Worm (Caenorhabditis elegans) whole organism, late embryonic: ENCODE measurements around the gene far-8.

Experiments
- C38D4.7 ChIP-seq: fragments of 200-800 bp; sonication (Bioruptor generic); optimal IDR thresholded peaks from 2 replicates; lab custom pipeline; 2018; ENCODE audit warnings: mild to moderate bottlenecking, missing genetic modification characterization, moderate library complexity, missing compliant biosample characterization
- T23F11.4 ChIP-seq: fragments of 200-800 bp; sonication (Bioruptor generic); optimal IDR thresholded peaks from 2 replicates; lab custom pipeline; 2018; ENCODE audit warnings: mild to moderate bottlenecking, missing genetic modification characterization, missing compliant biosample characterization
- ahr-1 ChIP-seq: sonication (generic microtip); optimal IDR thresholded peaks from 2 replicates; lab custom pipeline; 2016; ENCODE audit warnings: missing genetic modification characterization, missing compliant biosample characterization
- ama-1 ChIP-seq: fragments of 150-350 bp; optimal IDR thresholded peaks from 2 replicates; lab custom pipeline; 2014
- ceh-14 ChIP-seq: sonication (generic microtip); optimal IDR thresholded peaks from 2 replicates; lab custom pipeline; 2016; ENCODE audit warnings: missing genotype, missing genetic modification characterization, missing compliant biosample characterization
- ceh-18 ChIP-seq: sonication (generic microtip); optimal IDR thresholded peaks from 2 replicates; lab custom pipeline; 2016; ENCODE audit warnings: missing genetic modification characterization, missing compliant biosample characterization
- ceh-19 ChIP-seq: fragments of 200-800 bp; sonication (Bioruptor generic); optimal IDR thresholded peaks from 2 replicates; lab custom pipeline; 2018; ENCODE audit warnings: mild to moderate bottlenecking, missing genetic modification characterization, missing compliant biosample characterization
- ceh-2 ChIP-seq: sonication (generic microtip); optimal IDR thresholded peaks from 2 replicates; lab custom pipeline; 2016; ENCODE audit warnings: missing genotype, missing genetic modification characterization, missing compliant biosample characterization
- ceh-22 ChIP-seq: sonication (generic microtip); optimal IDR thresholded peaks from 2 replicates; lab custom pipeline; 2017; ENCODE audit warnings: missing biosample characterization, missing genetic modification characterization
- ceh-24 ChIP-seq: sonication (generic microtip); optimal IDR thresholded peaks from 2 replicates; lab custom pipeline; 2016; ENCODE audit warnings: mild to moderate bottlenecking, missing genetic modification characterization, missing compliant biosample characterization
- ceh-30 ChIP-seq: fragments of 150-350 bp; optimal IDR thresholded peaks from 2 replicates; lab custom pipeline; 2014; ENCODE audit warnings: missing biosample characterization, missing genetic modification characterization
- ceh-34 ChIP-seq: sonication (generic microtip); optimal IDR thresholded peaks from 2 replicates; lab custom pipeline; 2016; ENCODE audit warnings: mild to moderate bottlenecking, missing genetic modification characterization, missing compliant biosample characterization
- ceh-45 ChIP-seq: fragments of 200-800 bp; sonication (Bioruptor generic); IDR thresholded peaks from 2 replicates; pipeline ENCODE4 v1.3.6; 2022; ENCODE audit warnings: missing genetic modification reagents, missing genetic modification characterization, missing compliant biosample characterization
- ceh-48 ChIP-seq: sonication (generic microtip); optimal IDR thresholded peaks from 2 replicates; lab custom pipeline; 2016; ENCODE audit warnings: missing genetic modification characterization, inconsistent platforms, missing compliant biosample characterization
- ceh-9 ChIP-seq: sonication (generic microtip); optimal IDR thresholded peaks from 2 replicates; lab custom pipeline; 2016; ENCODE audit warnings: mild to moderate bottlenecking, missing genetic modification characterization, inconsistent platforms, missing compliant biosample characterization
- che-1 ChIP-seq: sonication (generic microtip); optimal IDR thresholded peaks from 2 replicates; lab custom pipeline; 2016; ENCODE audit warnings: mild to moderate bottlenecking, missing genetic modification characterization, missing compliant biosample characterization
- dmd-4 ChIP-seq: sonication (generic microtip); optimal IDR thresholded peaks from 2 replicates; lab custom pipeline; 2016; ENCODE audit warnings: borderline replicate concordance, missing genetic modification characterization, missing compliant biosample characterization
- elt-2 ChIP-seq: sonication (generic microtip); optimal IDR thresholded peaks from 2 replicates; lab custom pipeline; 2016; ENCODE audit warnings: missing genetic modification reagents, missing genetic modification characterization, missing compliant biosample characterization
- elt-4 ChIP-seq: sonication (generic microtip); optimal IDR thresholded peaks from 2 replicates; lab custom pipeline; 2016; ENCODE audit warnings: missing genetic modification characterization, missing compliant biosample characterization
- ets-4 ChIP-seq: sonication (generic microtip); optimal IDR thresholded peaks from 2 replicates; lab custom pipeline; 2016; ENCODE audit warnings: missing genetic modification characterization, missing compliant biosample characterization
- eyg-1 ChIP-seq: sonication (generic microtip); optimal IDR thresholded peaks from 2 replicates; lab custom pipeline; 2016; ENCODE audit warnings: missing genotype, missing genetic modification characterization, missing compliant biosample characterization
- fax-1 ChIP-seq: sonication (generic microtip); optimal IDR thresholded peaks from 2 replicates; lab custom pipeline; 2016; ENCODE audit warnings: missing genotype, missing genetic modification characterization, missing compliant biosample characterization
- fkh-6 ChIP-seq: sonication (generic microtip); optimal IDR thresholded peaks from 2 replicates; lab custom pipeline; 2016; ENCODE audit warnings: missing genetic modification characterization, missing compliant biosample characterization
- hlh-13 ChIP-seq: fragments of 200-800 bp; sonication (Bioruptor generic); optimal IDR thresholded peaks from 2 replicates; lab custom pipeline; 2018; ENCODE audit warnings: mild to moderate bottlenecking, missing genetic modification characterization, missing compliant biosample characterization
- lin-11 ChIP-seq: fragments of 200-800 bp; sonication (Bioruptor generic); optimal IDR thresholded peaks from 2 replicates; lab custom pipeline; 2018; ENCODE audit warnings: mild to moderate bottlenecking, missing genetic modification characterization, missing compliant biosample characterization
- madf-2 ChIP-seq: sonication (generic microtip); optimal IDR thresholded peaks from 2 replicates; lab custom pipeline; 2017; ENCODE audit warnings: missing genetic modification characterization, missing compliant biosample characterization
- mec-3 ChIP-seq: sonication (generic microtip); optimal IDR thresholded peaks from 2 replicates; lab custom pipeline; 2016; ENCODE audit warnings: borderline replicate concordance, missing genetic modification characterization, missing compliant biosample characterization
- nfya-1 ChIP-seq: sonication (generic microtip); optimal IDR thresholded peaks from 2 replicates; lab custom pipeline; 2017; ENCODE audit warnings: missing genetic modification characterization, mild to moderate bottlenecking, missing compliant biosample characterization, antibody characterized with exemption, moderate library complexity
- nhr-11 ChIP-seq: fragments of 150-350 bp; optimal IDR thresholded peaks from 2 replicates; lab custom pipeline; 2014; ENCODE audit warnings: missing biosample characterization, missing genetic modification characterization
- odd-2 ChIP-seq: sonication (generic microtip); optimal IDR thresholded peaks from 2 replicates; lab custom pipeline; 2017; ENCODE audit warnings: antibody characterized with exemption, mild to moderate bottlenecking, missing genetic modification characterization, missing compliant biosample characterization
- pha-4 ChIP-seq: fragments of 150-350 bp; optimal IDR thresholded peaks from 2 replicates; lab custom pipeline; 2018; ENCODE audit warnings: missing biosample characterization, missing genetic modification reagents, missing genetic modification characterization
- pqm-1 ChIP-seq: sonication (generic microtip); optimal IDR thresholded peaks from 2 replicates; lab custom pipeline; 2016; ENCODE audit warnings: missing genetic modification characterization, missing compliant biosample characterization
- pros-1 ChIP-seq: fragments of 150-350 bp; optimal IDR thresholded peaks from 2 replicates; lab custom pipeline; 2014; ENCODE audit warnings: missing biosample characterization, missing genetic modification reagents, missing genetic modification characterization
- sox-2 ChIP-seq: fragments of 200-800 bp; sonication (Bioruptor generic); IDR thresholded peaks from 2 replicates; pipeline ENCODE4 v1.3.6; 2022; ENCODE audit warnings: missing genetic modification reagents, missing genetic modification characterization, missing compliant biosample characterization
- sox-4 ChIP-seq: sonication (generic microtip); optimal IDR thresholded peaks from 2 replicates; lab custom pipeline; 2017; ENCODE audit warnings: mild to moderate bottlenecking, missing genetic modification characterization, inconsistent platforms, missing compliant biosample characterization
- syd-9 ChIP-seq: sonication (generic microtip); optimal IDR thresholded peaks from 2 replicates; lab custom pipeline; 2016; ENCODE audit warnings: mild to moderate bottlenecking, missing genetic modification characterization, moderate library complexity, missing compliant biosample characterization
- tbx-2 ChIP-seq: sonication (generic microtip); optimal IDR thresholded peaks from 2 replicates; lab custom pipeline; 2016; ENCODE audit warnings: missing genetic modification characterization, missing compliant biosample characterization
- tbx-7 ChIP-seq: sonication (generic microtip); optimal IDR thresholded peaks from 2 replicates; lab custom pipeline; 2016; ENCODE audit warnings: missing genotype, missing genetic modification characterization, missing compliant biosample characterization
- unc-3 ChIP-seq, 2 experiments: fragments of 200-800 bp in 1 of 2; sonication (Bioruptor generic) in 1 of 2; sonication (generic microtip) in 1 of 2; conservative IDR thresholded peaks in 1 of 2; optimal IDR thresholded peaks in 1 of 2; 2 replicates each; pipeline versions ENCODE4 v1.3.6 to Lab custom; 2016 to 2022; ENCODE audit warnings: missing compliant biosample characterization in 2 of 2, missing genetic modification characterization in 2 of 2, missing genetic modification reagents in 1 of 2
- unc-55 ChIP-seq: sonication (generic microtip); optimal IDR thresholded peaks from 2 replicates; lab custom pipeline; 2017; ENCODE audit warnings: missing biosample characterization, missing genetic modification reagents, missing genetic modification characterization
- zip-5 ChIP-seq: sonication (generic microtip); optimal IDR thresholded peaks from 2 replicates; lab custom pipeline; 2016; ENCODE audit warnings: missing genetic modification characterization, missing compliant biosample characterization

Gene far-8

DNA sequence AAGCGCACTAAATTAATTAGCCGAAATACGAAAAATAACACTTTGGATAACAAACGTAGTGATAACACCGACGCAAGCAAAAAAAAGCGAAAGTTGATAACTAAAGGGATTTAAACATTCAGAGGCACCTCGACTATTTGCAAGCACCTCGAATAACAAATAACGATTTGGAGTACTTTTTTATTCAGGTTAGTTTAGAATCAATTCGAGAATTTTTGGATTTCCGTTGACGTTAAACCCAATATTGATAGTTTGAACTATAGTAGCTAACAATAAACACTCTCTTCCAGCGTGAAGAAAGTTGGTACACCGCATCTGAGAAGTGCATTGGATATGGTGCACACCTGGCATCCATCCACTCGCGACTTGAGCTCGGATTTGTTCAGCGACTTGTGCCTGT, 17.5 kb upstream of the far-8 start:
- TF ChIP-seq ceh-2 (tag; lab: Kevin White, UChicago) (no peak), nhr-11 (no peak), lin-11 (tag; lab: Kevin White, UChicago) (no peak), tbx-2 (tag; lab: Kevin White, UChicago) (no peak), hlh-13 (GFP tag; lab: Kevin White, UChicago) (no peak), tbx-7 (tag; lab: Kevin White, UChicago) (no peak), fkh-6 (tag; lab: Kevin White, UChicago) (no peak)

DNA sequence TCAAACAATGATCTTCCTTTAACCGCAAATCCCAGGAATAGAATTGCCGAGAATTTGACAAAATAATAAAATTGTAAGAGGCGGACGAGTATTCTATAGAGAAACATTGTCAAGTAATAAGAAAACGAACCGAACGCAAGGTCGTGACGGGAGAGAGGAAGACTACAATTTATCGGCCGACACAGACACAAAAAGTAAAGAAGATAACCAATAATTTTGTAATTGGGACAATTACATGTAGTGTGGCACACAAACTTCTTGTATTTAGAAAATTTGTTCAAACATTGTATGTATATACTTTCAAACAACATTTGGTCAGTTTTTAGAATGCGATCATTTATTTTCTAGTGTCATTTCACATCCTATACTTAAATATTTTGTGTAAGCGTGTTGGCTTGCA, 10.8 kb upstream of the far-8 start, which contains the start of gene ceeh-1:
Gene ceeh-1, minus strand, starts transcription at position 317 of the 400 bp plus-strand sequence.
- no peak for TF ChIP-seq C38D4.7
- TF ChIP-seq ceh-18 (tag; lab: Kevin White, UChicago): no peak
- TF ChIP-seq zip-5 (tag; lab: Kevin White, UChicago): no peak
- TF ChIP-seq ama-1 (lab: Kevin White, UChicago): no peak
- TF ChIP-seq tbx-2 (tag; lab: Kevin White, UChicago): no peak
- no peak for TF ChIP-seq pqm-1
- TF ChIP-seq fax-1 (tag; lab: Kevin White, UChicago): no peak
- TF ChIP-seq ceh-2 (tag; lab: Kevin White, UChicago): no peak
- TF ChIP-seq ceh-30 (tag; lab: Kevin White, UChicago): no peak
- no peak for TF ChIP-seq ceh-34 (tag; lab: Kevin White, UChicago)
- TF ChIP-seq odd-2 (tag; lab: Kevin White, UChicago): no peak
- TF ChIP-seq tbx-7 (tag; lab: Kevin White, UChicago): no peak
- TF ChIP-seq ceh-24: no peak
- no peak for TF ChIP-seq unc-55 (GFP tag; lab: Kevin White, UChicago)
- TF ChIP-seq eyg-1 (tag; lab: Kevin White, UChicago): no peak
- no peak for TF ChIP-seq syd-9 (tag; lab: Kevin White, UChicago)
- no peak for TF ChIP-seq madf-2 (tag; lab: Kevin White, UChicago)
- TF ChIP-seq sox-4 (tag; lab: Kevin White, UChicago): no peak

DNA sequence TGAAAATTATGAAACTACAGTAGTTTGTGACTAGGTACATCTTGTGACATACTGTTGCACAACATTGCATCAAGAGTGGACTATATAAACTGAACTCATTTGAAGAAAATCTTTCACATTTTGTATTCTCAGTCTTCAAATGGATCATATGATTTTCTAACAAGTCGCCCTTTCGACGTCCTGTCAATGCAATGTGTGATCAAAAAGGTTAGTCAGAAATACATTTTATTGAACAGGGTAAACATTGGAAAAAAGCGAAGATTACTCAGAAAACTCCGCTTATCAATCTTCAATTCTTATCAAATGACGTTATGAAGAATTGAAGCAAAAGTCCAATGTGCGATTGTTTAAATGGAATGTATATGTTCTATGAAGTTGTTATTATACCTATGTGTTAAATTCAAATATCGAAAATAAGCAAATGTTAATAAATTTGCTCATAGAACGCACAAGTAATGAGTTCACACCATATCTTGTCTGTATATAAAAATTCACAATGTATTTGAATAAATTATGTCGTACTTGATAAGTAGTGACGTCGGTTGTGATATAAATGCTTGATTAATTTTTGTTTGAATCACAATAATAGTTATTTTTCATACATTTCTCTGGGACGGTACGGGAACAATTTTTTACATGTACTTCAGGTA, 9.8 kb upstream of the far-8 start, which contains the start of gene zip-2:
Gene zip-2, plus strand, starts transcription at position 128 of the 650 bp plus-strand sequence.
- TF ChIP-seq elt-2 (peak; percentile 27), dmd-4 (tag; lab: Kevin White, UChicago) (no peak)

DNA sequence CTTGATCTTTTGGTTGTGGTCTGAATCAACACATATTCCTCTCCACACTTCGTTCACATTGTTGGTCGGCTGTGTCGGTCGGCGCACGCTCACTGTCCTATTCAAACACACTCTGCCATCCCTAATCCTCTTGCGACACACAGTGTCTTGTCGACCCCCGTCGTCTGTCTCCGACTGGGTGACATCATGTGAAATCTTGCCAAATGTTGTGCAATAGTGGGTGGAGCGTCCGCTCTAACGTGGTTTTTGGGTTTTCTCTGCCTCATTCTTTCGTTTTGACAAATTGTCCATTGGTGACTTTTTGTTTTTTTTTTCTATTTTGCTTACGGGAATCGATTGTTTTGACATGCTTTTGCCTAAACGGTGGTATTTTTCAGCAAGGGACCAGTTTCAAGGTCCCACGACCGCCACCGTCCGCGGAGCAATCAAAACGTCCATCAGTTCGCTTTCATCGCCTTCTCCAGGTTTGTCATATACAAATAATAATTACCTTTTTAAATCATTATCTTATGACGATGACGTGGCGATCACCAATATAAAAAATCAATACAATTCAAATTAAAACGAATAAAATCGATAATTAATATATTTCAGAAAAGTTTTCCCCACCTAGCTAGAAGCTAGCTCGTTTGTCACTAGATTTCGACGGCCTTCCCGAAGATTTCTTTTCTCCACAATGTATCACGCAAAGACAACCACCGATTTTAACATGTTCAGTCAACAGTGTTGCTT, 8.9 kb upstream of the far-8 start:
- TF ChIP-seq tbx-2 (tag; lab: Kevin White, UChicago) (peak; percentile 95), sox-4 (tag; lab: Kevin White, UChicago) (no peak), ceh-34 (tag; lab: Kevin White, UChicago) (peak; percentile 41), ceh-48 (tag; lab: Kevin White, UChicago) (no peak), nfya-1 (tag; lab: Kevin White, UChicago) (peak; percentile 92), ceh-30 (tag; lab: Kevin White, UChicago) (no peak), elt-4 (tag; lab: Kevin White, UChicago) (no peak), che-1 (tag; lab: Kevin White, UChicago) (no peak), ceh-9 (tag; lab: Kevin White, UChicago) (no peak), pros-1 (tag; lab: Kevin White, UChicago) (no peak), T23F11.4 (no peak), fkh-6 (tag; lab: Kevin White, UChicago) (peak; percentile 2), ceh-22 (tag; lab: Kevin White, UChicago) (no peak), C38D4.7 (no peak), ama-1 (lab: Kevin White, UChicago) (peak; percentile 56), ahr-1 (tag; lab: Kevin White, UChicago) (no peak), zip-5 (tag; lab: Kevin White, UChicago) (peak; percentile 4), elt-2 (peak; percentile 78), ceh-19 (GFP tag; lab: Kevin White, UChicago) (no peak), ets-4 (tag; lab: Kevin White, UChicago) (peak; percentile 51), sox-2 (no peak), mec-3 (tag; lab: Kevin White, UChicago) (no peak), odd-2 (tag; lab: Kevin White, UChicago) (no peak), tbx-7 (tag; lab: Kevin White, UChicago) (no peak), ceh-2 (tag; lab: Kevin White, UChicago) (peak; percentile 48), ceh-45 (GFP tag; lab: Robert Waterston, UW) (no peak), unc-3 (GFP tag; conservative IDR thresholded peaks at IDR 0.05; lab: Robert Waterston, UW) (no peak), unc-3 (tag; optimal IDR thresholded peaks at IDR 0.05; lab: Kevin White, UChicago) (peak; percentile 17), pha-4 (no peak), syd-9 (tag; lab: Kevin White, UChicago) (no peak), ceh-14 (tag; lab: Kevin White, UChicago) (no peak)
